Worm (Caenorhabditis elegans): Measurements from ENCODE around the gene ZK550.2.

ZK550.2 gene

ce11 chrIV:17215070-17215469, 30.3 kb upstream of the ZK550.2 start:
- TF ChIP-seq cnd-1 (tag; optimal IDR thresholded peaks at IDR 0.05) (peak; percentile 79), unc-120 (tag; optimal IDR thresholded peaks at IDR 0.05; ENCODE audit: poor library complexity, severe bottlenecking) (peak; percentile 93), ces-1 (GFP tag; optimal IDR thresholded peaks at IDR 0.05) (no peak), lin-32 (GFP tag; optimal IDR thresholded peaks at IDR 0.05) (peak; percentile 86), pha-4 (tag; optimal IDR thresholded peaks at IDR 0.05) (no peak), hlh-1 (tag; optimal IDR thresholded peaks at IDR 0.05) (peak; percentile 78)

DNA sequence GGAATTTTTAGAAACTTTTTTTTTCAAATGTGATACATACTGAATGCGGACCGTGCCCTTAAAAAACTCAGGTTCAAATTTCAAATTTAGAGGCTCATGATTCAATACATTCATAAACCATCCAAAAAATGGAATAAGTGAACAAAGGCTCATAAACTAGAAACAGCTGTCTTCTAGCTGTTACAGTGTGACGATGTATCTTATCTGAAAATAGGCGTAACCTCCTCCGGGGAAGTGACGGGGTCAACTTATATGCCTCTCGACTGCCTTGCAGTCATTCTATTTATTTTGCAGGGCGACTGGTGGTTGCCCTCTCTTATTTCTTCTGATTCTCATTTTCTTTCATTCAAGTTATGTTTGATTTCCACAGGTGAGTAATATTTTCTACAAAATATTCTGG, 29.3 kb upstream of the ZK550.2 start, which contains the start of gene Y116A8B.1:
Gene Y116A8B.1 (plus strand): TSS at position 301 of the 400 bp plus-strand sequence.
- TF ChIP-seq mab-5 (tag; optimal IDR thresholded peaks at IDR 0.05), result no peak
- TF ChIP-seq mep-1 (tag; optimal IDR thresholded peaks at IDR 0.05), result no peak
- TF ChIP-seq elt-1 (tag; optimal IDR thresholded peaks at IDR 0.05; ENCODE audit: borderline replicate concordance, insufficient read depth), result no peak
- no peak for TF ChIP-seq cnd-1 (tag; optimal IDR thresholded peaks at IDR 0.05)
- TF ChIP-seq unc-120 (tag; optimal IDR thresholded peaks at IDR 0.05; ENCODE audit: poor library complexity, severe bottlenecking), result no peak
- TF ChIP-seq elt-3 (tag; optimal IDR thresholded peaks at IDR 0.05), result no peak
- no peak for TF ChIP-seq hlh-1 (tag; optimal IDR thresholded peaks at IDR 0.05)
- TF ChIP-seq blmp-1 (tag; optimal IDR thresholded peaks at IDR 0.05), result no peak
- no peak for TF ChIP-seq tbx-8 (GFP tag; optimal IDR thresholded peaks at IDR 0.05)
- TF ChIP-seq nhr-237 (tag; optimal IDR thresholded peaks at IDR 0.05), result no peak
- no peak for TF ChIP-seq ceh-83 (GFP tag; optimal IDR thresholded peaks at IDR 0.05)
- TF ChIP-seq unc-39 (tag; optimal IDR thresholded peaks at IDR 0.05), result no peak
- no peak for TF ChIP-seq nhr-2 (tag; optimal IDR thresholded peaks at IDR 0.05)
- TF ChIP-seq drap-1 (GFP tag; optimal IDR thresholded peaks at IDR 0.05), result no peak
- no peak for TF ChIP-seq mls-2 (tag; optimal IDR thresholded peaks at IDR 0.05)
- TF ChIP-seq pha-4 (tag; optimal IDR thresholded peaks at IDR 0.05), result no peak
- no peak for TF ChIP-seq ces-1 (GFP tag; optimal IDR thresholded peaks at IDR 0.05)
- TF ChIP-seq nhr-12 (tag; optimal IDR thresholded peaks at IDR 0.05), result no peak

DNA sequence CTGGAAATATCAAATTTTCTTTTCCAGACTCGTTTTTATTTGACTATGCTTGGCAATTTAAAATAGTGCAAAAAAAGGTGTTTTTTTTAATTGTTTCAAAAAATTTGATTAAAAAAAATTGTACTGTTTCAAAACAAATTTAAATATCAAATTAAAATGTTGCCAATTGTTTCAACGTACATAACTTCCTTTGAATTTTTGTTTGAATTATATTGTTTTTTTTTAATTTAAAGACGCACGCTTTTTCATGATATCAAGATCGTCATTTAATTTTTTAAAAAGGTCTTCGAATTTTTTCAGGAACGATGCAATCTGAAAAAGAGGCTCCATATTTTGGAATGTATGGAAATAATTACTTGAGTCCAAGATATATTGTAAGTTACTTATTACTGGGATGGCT, 21.9 kb upstream of the ZK550.2 start, which contains the start of gene Y116A8B.4:
Gene Y116A8B.4 (plus strand): TSS at position 301 of the 400 bp plus-strand sequence.
- no peak for TF ChIP-seq elt-1 (tag; optimal IDR thresholded peaks at IDR 0.05; ENCODE audit: borderline replicate concordance, insufficient read depth)
- TF ChIP-seq nhr-2 (tag; optimal IDR thresholded peaks at IDR 0.05), result no peak
- no peak for TF ChIP-seq sptf-1 (tag; optimal IDR thresholded peaks at IDR 0.05)
- no peak for TF ChIP-seq ztf-11 (tag; optimal IDR thresholded peaks at IDR 0.05)
- TF ChIP-seq drap-1 (GFP tag; optimal IDR thresholded peaks at IDR 0.05), result no peak
- no peak for TF ChIP-seq mab-5 (tag; optimal IDR thresholded peaks at IDR 0.05)
- TF ChIP-seq unc-39 (tag; optimal IDR thresholded peaks at IDR 0.05), result no peak
- TF ChIP-seq ces-1 (GFP tag; optimal IDR thresholded peaks at IDR 0.05), result no peak
- no peak for TF ChIP-seq snpc-4 (tag; optimal IDR thresholded peaks at IDR 0.05)
- TF ChIP-seq nhr-12 (tag; optimal IDR thresholded peaks at IDR 0.05), result no peak
- no peak for TF ChIP-seq hlh-1 (tag; optimal IDR thresholded peaks at IDR 0.05)
- TF ChIP-seq nhr-76 (tag; optimal IDR thresholded peaks at IDR 0.05), result no peak
- TF ChIP-seq unc-120 (tag; optimal IDR thresholded peaks at IDR 0.05; ENCODE audit: poor library complexity, severe bottlenecking), result no peak
- no peak for TF ChIP-seq ceh-83 (GFP tag; optimal IDR thresholded peaks at IDR 0.05)
- no peak for TF ChIP-seq nhr-237 (tag; optimal IDR thresholded peaks at IDR 0.05)
- TF ChIP-seq lsy-2 (tag; optimal IDR thresholded peaks at IDR 0.05), result no peak
- no peak for TF ChIP-seq sem-2 (GFP tag; optimal IDR thresholded peaks at IDR 0.05)
- TF ChIP-seq M03D4.4 (tag; optimal IDR thresholded peaks at IDR 0.05), result no peak

- TF ChIP-seq ceh-43 (GFP tag; optimal IDR thresholded peaks at IDR 0.05), result no peak
- TF ChIP-seq drap-1 (GFP tag; optimal IDR thresholded peaks at IDR 0.05), result no peak
- no peak for TF ChIP-seq unc-62 (GFP tag; optimal IDR thresholded peaks at IDR 0.05)
- TF ChIP-seq mep-1 (tag; optimal IDR thresholded peaks at IDR 0.05), result no peak
- TF ChIP-seq sem-2 (GFP tag; optimal IDR thresholded peaks at IDR 0.05), result no peak
- TF ChIP-seq nhr-237 (tag; optimal IDR thresholded peaks at IDR 0.05), result no peak
- no peak for TF ChIP-seq elt-3 (tag; optimal IDR thresholded peaks at IDR 0.05)
- no peak for TF ChIP-seq pha-4 (tag; optimal IDR thresholded peaks at IDR 0.05)
- TF ChIP-seq flh-1 (GFP tag; optimal IDR thresholded peaks at IDR 0.05), result no peak
- no peak for TF ChIP-seq cnd-1 (tag; optimal IDR thresholded peaks at IDR 0.05)
- no peak for TF ChIP-seq ceh-39 (tag; optimal IDR thresholded peaks at IDR 0.05)
- no peak for TF ChIP-seq mls-2 (tag; optimal IDR thresholded peaks at IDR 0.05)
- TF ChIP-seq ztf-11 (tag; optimal IDR thresholded peaks at IDR 0.05), result no peak
- TF ChIP-seq unc-120 (tag; optimal IDR thresholded peaks at IDR 0.05; ENCODE audit: poor library complexity, severe bottlenecking), result no peak
- no peak for TF ChIP-seq blmp-1 (tag; optimal IDR thresholded peaks at IDR 0.05)
- no peak for TF ChIP-seq ceh-83 (GFP tag; optimal IDR thresholded peaks at IDR 0.05)
- no peak for TF ChIP-seq sptf-1 (tag; optimal IDR thresholded peaks at IDR 0.05)
Measured at ce11 chrIV:17230958-17231357, 14.4 kb upstream of the ZK550.2 start, which contains the start of gene npr-32. Gene npr-32 (minus strand): TSS chrIV:17231058.

DNA sequence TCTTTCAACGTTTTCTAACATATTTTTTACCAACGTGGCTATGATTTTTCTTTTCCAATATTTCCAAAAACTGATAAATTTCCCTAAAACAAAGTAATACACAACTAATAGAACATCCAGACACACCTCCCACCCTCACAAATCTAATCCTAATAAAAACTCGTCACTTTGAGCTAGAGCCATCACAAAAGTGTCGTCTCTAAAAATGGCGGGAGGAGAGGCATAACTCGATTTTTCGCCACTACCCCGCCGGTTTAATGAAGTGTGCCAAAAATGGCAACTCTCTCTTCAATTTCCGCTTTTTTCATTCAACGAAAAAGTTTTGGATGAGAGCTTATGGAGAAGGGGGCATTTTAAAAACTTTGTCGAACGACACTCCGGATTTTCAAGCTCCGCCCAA, 12.5 kb upstream of the ZK550.2 start:
- TF ChIP-seq cnd-1 (tag; optimal IDR thresholded peaks at IDR 0.05), result no peak
- TF ChIP-seq M03D4.4 (tag; optimal IDR thresholded peaks at IDR 0.05), result no peak
- TF ChIP-seq ces-1 (GFP tag; optimal IDR thresholded peaks at IDR 0.05), result peak; percentile 77
- no peak for TF ChIP-seq ceh-43 (GFP tag; optimal IDR thresholded peaks at IDR 0.05)
- TF ChIP-seq elt-1 (tag; optimal IDR thresholded peaks at IDR 0.05; ENCODE audit: borderline replicate concordance, insufficient read depth), result no peak

Data from whole organism, mixed stage, embryonic.